Fruit fly (Drosophila melanogaster): ENCODE measurements around the gene Mst36Fa.

The Mst36Fa gene

dm6 chr2L:18676948-18677820 lies at the start of gene Mst36Fa, which contains the start of gene CG31751 (continued):
- TF ChIP-seq Oli (tag; optimal IDR thresholded peaks at IDR 0.05): peak; percentile 42
- TF ChIP-seq CG12299 (tag; optimal IDR thresholded peaks at IDR 0.05): peak; percentile 74
- TF ChIP-seq CG2889 (GFP tag; IDR thresholded peaks at IDR 0.05): no peak
- peak; percentile 28 for TF ChIP-seq CG12744 (GFP tag; optimal IDR thresholded peaks at IDR 0.05)
- no peak for TF ChIP-seq zf30C (GFP tag; optimal IDR thresholded peaks at IDR 0.05)
- TF ChIP-seq NFAT (GFP tag; IDR thresholded peaks at IDR 0.05): no peak; the same call in 1 of the 2 replicates
- TF ChIP-seq jumu (GFP tag; optimal IDR thresholded peaks at IDR 0.05): peak; percentile 55
- TF ChIP-seq row (GFP tag; IDR thresholded peaks at IDR 0.05): peak; percentile 42; the same call in 1 of the 3 replicates
- peak; percentile 74 for TF ChIP-seq CG3065 (GFP tag; optimal IDR thresholded peaks at IDR 0.05)
- TF ChIP-seq CG1602 (GFP tag; optimal IDR thresholded peaks at IDR 0.05): peak; percentile 29
- TF ChIP-seq sens (GFP tag): peak; percentile 96
- TF ChIP-seq CG4707 (GFP tag; optimal IDR thresholded peaks at IDR 0.05): peak; percentile 77
- no peak for TF ChIP-seq gt (GFP tag; IDR thresholded peaks at IDR 0.05)
- no peak for TF ChIP-seq ac (GFP tag; optimal IDR thresholded peaks at IDR 0.05)
- TF ChIP-seq corto (GFP tag; optimal IDR thresholded peaks at IDR 0.05): no peak
- TF ChIP-seq az2 (GFP tag; optimal IDR thresholded peaks at IDR 0.05): peak; percentile 38
- peak; percentile 61 for TF ChIP-seq Hand (GFP tag; optimal IDR thresholded peaks at IDR 0.05)
- peak; percentile 81 for TF ChIP-seq NK7.1 (GFP tag; optimal IDR thresholded peaks at IDR 0.05)
- peak; percentile 29 for TF ChIP-seq CG17802 (tag; optimal IDR thresholded peaks at IDR 0.05)
- TF ChIP-seq YL-1 (GFP tag; optimal IDR thresholded peaks at IDR 0.05): peak; percentile 82
- peak; percentile 96 for TF ChIP-seq sug (tag; optimal IDR thresholded peaks at IDR 0.05)
- peak; percentile 49; the same call in 1 of the 2 replicates for TF ChIP-seq CkIIα-i1 (GFP tag; IDR thresholded peaks at IDR 0.05)
- peak; percentile 32; the same call in 1 of the 2 replicates for TF ChIP-seq CG9932 (GFP tag; IDR thresholded peaks at IDR 0.05)
- peak; percentile 44; the same call in 1 of the 3 replicates for TF ChIP-seq gce (GFP tag; IDR thresholded peaks at IDR 0.05)
- TF ChIP-seq Ravus (GFP tag; IDR thresholded peaks at IDR 0.05): no peak
- peak; percentile 69 for TF ChIP-seq CG4617 (GFP tag; optimal IDR thresholded peaks at IDR 0.05; ENCODE audit: borderline replicate concordance)
- peak in 1 of 2 experiments; percentile 67 for TF ChIP-seq Pdp1 (GFP tag; optimal IDR thresholded peaks at IDR 0.05)
- peak; percentile 83 for TF ChIP-seq bab2 (GFP tag; optimal IDR thresholded peaks at IDR 0.05)
- TF ChIP-seq Taf1 (GFP tag; IDR thresholded peaks at IDR 0.05): 0 out of 2 replicates have a peak, but pooled peaks have one; percentile 15
- peak; percentile 31 for TF ChIP-seq fd96Cb (tag; optimal IDR thresholded peaks at IDR 0.05)
- TF ChIP-seq Dip3 (GFP tag; optimal IDR thresholded peaks at IDR 0.05): no peak
- no peak for TF ChIP-seq cad (GFP tag; optimal IDR thresholded peaks at IDR 0.05)
- peak; percentile 68 for TF ChIP-seq Mad (GFP tag; optimal IDR thresholded peaks at IDR 0.05)
- peak; percentile 39 for TF ChIP-seq slou (GFP tag; optimal IDR thresholded peaks at IDR 0.05)
- no peak for TF ChIP-seq CG31224 (GFP tag; IDR thresholded peaks at IDR 0.05)
- TF ChIP-seq CG7745 (tag; optimal IDR thresholded peaks at IDR 0.05): peak; percentile 54
- no peak for TF ChIP-seq Rx (GFP tag; IDR thresholded peaks at IDR 0.05)
- peak; percentile 75 for TF ChIP-seq CG13624 (GFP tag; optimal IDR thresholded peaks at IDR 0.05)
- TF ChIP-seq wor (GFP tag; IDR thresholded peaks at IDR 0.05): no peak
- TF ChIP-seq CG16863 (GFP tag; optimal IDR thresholded peaks at IDR 0.05): peak; percentile 82
- TF ChIP-seq CrebB (tag; optimal IDR thresholded peaks at IDR 0.05): peak; percentile 91
- peak; percentile 45 for TF ChIP-seq CG2712 (tag; optimal IDR thresholded peaks at IDR 0.05)
- TF ChIP-seq E2f1 (GFP tag; IDR thresholded peaks at IDR 0.05): 0 out of 2 replicates have a peak, but pooled peaks have one; percentile 42
- peak; percentile 92 for TF ChIP-seq CG3407 (GFP tag; optimal IDR thresholded peaks at IDR 0.05)
- peak in 1 of 2 experiments; percentile 66 for TF ChIP-seq insv (GFP tag; optimal IDR thresholded peaks at IDR 0.05)
- peak; percentile 76 for TF ChIP-seq NfI (GFP tag; optimal IDR thresholded peaks at IDR 0.05)
- peak; percentile 53 for TF ChIP-seq CG4424 (GFP tag; optimal IDR thresholded peaks at IDR 0.05)
- peak; percentile 81 for TF ChIP-seq CG11398 (GFP tag; optimal IDR thresholded peaks at IDR 0.05)
- TF ChIP-seq BtbVII (GFP tag; optimal IDR thresholded peaks at IDR 0.05): peak; percentile 88

All from whole organism, embryonic.